Fruit fly (Drosophila melanogaster): ENCODE data around the gene CG13733.
A peak's percentile ranks its signal among the peaks of the same experiment; 100 is the strongest.

The CG13733 gene

DNA sequence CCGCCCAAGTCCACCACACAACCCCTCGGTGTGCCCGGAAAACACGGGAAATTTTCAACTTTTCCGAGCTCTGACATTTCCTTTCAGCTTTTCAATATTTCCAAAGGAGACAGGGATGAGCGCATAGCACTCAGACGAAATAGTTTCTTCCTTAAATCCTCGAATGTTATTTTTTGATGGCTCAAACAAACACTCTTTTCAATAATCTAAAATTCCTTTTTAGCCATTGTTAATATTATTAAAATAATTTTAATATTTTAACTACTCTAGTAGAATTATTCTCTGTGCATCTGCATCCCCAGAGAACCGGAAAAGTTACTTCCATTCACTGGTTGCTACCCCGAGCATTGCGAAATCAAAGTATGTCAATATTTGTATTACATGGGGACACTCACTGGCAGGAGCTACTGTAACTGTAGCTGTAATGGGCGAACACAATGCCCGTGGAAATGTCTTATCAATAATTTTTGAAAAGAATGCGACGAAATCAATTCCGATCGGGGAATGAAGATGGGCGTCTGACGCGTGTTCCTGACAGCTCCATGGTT is 21.0 kb downstream of the CG13733 start (continued):
- TF ChIP-seq Med (GFP tag) (peak; percentile 30), CG6854 (GFP tag; optimal IDR thresholded peaks at IDR 0.05) (no peak), ham (GFP tag; IDR thresholded peaks at IDR 0.05) (no peak), CG10565 (GFP tag; optimal IDR thresholded peaks at IDR 0.05) (no peak), CG14441 (GFP tag; IDR thresholded peaks at IDR 0.05) (no peak), CG14014 (GFP tag; IDR thresholded peaks at IDR 0.05) (no peak), lov (optimal IDR thresholded peaks at IDR 0.05) (no peak), lov (GFP tag; IDR thresholded peaks at IDR 0.05) (no peak), CG17359 (tag; optimal IDR thresholded peaks at IDR 0.05) (peak; percentile 30), cg (GFP tag; optimal IDR thresholded peaks at IDR 0.05) (no peak), hkb (optimal IDR thresholded peaks at IDR 0.05) (no peak), hkb (GFP tag; IDR thresholded peaks at IDR 0.05) (peak; percentile 43; the same call in 1 of the 2 replicates), Dfd (GFP tag; optimal IDR thresholded peaks at IDR 0.05) (no peak), CG10147 (GFP tag; optimal IDR thresholded peaks at IDR 0.05) (no peak), al (GFP tag; IDR thresholded peaks at IDR 0.05) (no peak), CG11504 (tag; optimal IDR thresholded peaks at IDR 0.05) (peak; percentile 55), CG12219 (GFP tag; optimal IDR thresholded peaks at IDR 0.05) (no peak), sim (GFP tag; IDR thresholded peaks at IDR 0.05) (0 out of 2 replicates have a peak, but pooled peaks have one; percentile 28), Usf (GFP tag; optimal IDR thresholded peaks at IDR 0.05) (no peak), Dad (GFP tag; optimal IDR thresholded peaks at IDR 0.05) (no peak), Taf1 (GFP tag; IDR thresholded peaks at IDR 0.05) (no peak), CG9797 (GFP tag; optimal IDR thresholded peaks at IDR 0.05) (no peak), CG13287 (GFP tag; IDR thresholded peaks at IDR 0.05; ENCODE audit: partially characterized antibody) (no peak), Nf-YC (tag; optimal IDR thresholded peaks at IDR 0.05) (no peak), sna (GFP tag; IDR thresholded peaks at IDR 0.05; ENCODE audit: partially characterized antibody) (no peak), kni (GFP tag; optimal IDR thresholded peaks at IDR 0.05) (no peak), CG17385 (GFP tag; optimal IDR thresholded peaks at IDR 0.05) (peak; percentile 12), MBD-R2 (GFP tag; IDR thresholded peaks at IDR 0.05) (no peak), klu (GFP tag; IDR thresholded peaks at IDR 0.05) (no peak), Hey (tag; optimal IDR thresholded peaks at IDR 0.05) (no peak), crc (GFP tag; optimal IDR thresholded peaks at IDR 0.05) (no peak), Fer3 (tag; optimal IDR thresholded peaks at IDR 0.05) (no peak), Ravus (GFP tag; IDR thresholded peaks at IDR 0.05) (no peak), btn (GFP tag; optimal IDR thresholded peaks at IDR 0.05) (no peak), CG6654 (GFP tag; optimal IDR thresholded peaks at IDR 0.05) (no peak), lilli (GFP tag; optimal IDR thresholded peaks at IDR 0.05) (no peak), zfh1 (GFP tag; IDR thresholded peaks at IDR 0.05) (peak; percentile 32; the same call in 1 of the 3 replicates), CG8924 (tag; optimal IDR thresholded peaks at IDR 0.05) (peak; percentile 28), nau (GFP tag; optimal IDR thresholded peaks at IDR 0.05) (no peak), CG32767 (GFP tag; IDR thresholded peaks at IDR 0.05) (no peak), disco-r (GFP tag; optimal IDR thresholded peaks at IDR 0.05) (no peak), CG2199 (GFP tag; IDR thresholded peaks at IDR 0.05) (no peak)

DNA sequence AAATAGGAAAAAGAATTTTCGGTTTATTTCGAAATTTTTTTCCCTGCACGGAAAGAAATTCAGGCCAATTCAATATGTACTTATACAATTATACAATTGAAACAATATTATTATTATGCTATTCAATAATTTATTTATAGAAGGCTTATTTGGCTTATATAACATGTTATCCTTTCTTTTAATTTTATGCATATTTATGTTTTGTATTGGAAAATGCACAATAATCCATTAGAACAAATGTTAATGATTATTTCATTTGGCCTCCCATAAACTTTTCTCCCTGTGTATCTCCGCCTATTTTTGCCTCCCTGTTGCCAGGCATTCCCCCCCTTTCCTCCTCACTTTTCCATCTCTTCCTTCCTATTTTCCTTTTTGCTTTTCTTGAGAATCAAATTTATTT is 30.8 kb downstream of the CG13733 start:
- no peak for TF ChIP-seq cas (GFP tag; IDR thresholded peaks at IDR 0.05)
- no peak for TF ChIP-seq NFAT (GFP tag; IDR thresholded peaks at IDR 0.05)
- no peak for TF ChIP-seq CG16779 (GFP tag; IDR thresholded peaks at IDR 0.05)
- no peak for TF ChIP-seq CG10462 (GFP tag; optimal IDR thresholded peaks at IDR 0.05)
- TF ChIP-seq p53 (GFP tag; optimal IDR thresholded peaks at IDR 0.05): no peak
- peak; percentile 15 for TF ChIP-seq CG10267 (tag; optimal IDR thresholded peaks at IDR 0.05)
- TF ChIP-seq CG14667 (GFP tag; IDR thresholded peaks at IDR 0.05): 0 out of 2 replicates have a peak, but pooled peaks have one; percentile 4
- no peak for TF ChIP-seq Xrp1 (GFP tag; IDR thresholded peaks at IDR 0.05)
- TF ChIP-seq CG15514 (GFP tag; optimal IDR thresholded peaks at IDR 0.05): peak; percentile 18
- TF ChIP-seq wek (GFP tag; optimal IDR thresholded peaks at IDR 0.05): no peak
- no peak for TF ChIP-seq Hey (tag; optimal IDR thresholded peaks at IDR 0.05)
- no peak for TF ChIP-seq CG1647 (GFP tag; optimal IDR thresholded peaks at IDR 0.05)
- TF ChIP-seq gcm2 (GFP tag; optimal IDR thresholded peaks at IDR 0.05): no peak
- no peak for TF ChIP-seq Doc3 (GFP tag; IDR thresholded peaks at IDR 0.05; ENCODE audit: partially characterized antibody)
